Worm (Caenorhabditis elegans) whole organism, L3 larva: ENCODE data around the gene B0001.4.

ENCODE experiments used
- R02D3.7 ChIP-seq: fragments of 150-350 bp; optimal IDR thresholded peaks from 2 replicates; lab custom pipeline; 2014; ENCODE audit warnings: missing biosample characterization, missing genetic modification characterization
- elt-2 ChIP-seq: sonication (generic microtip); optimal IDR thresholded peaks from 2 replicates; lab custom pipeline; 2016; ENCODE audit warnings: missing genetic modification reagents, mild to moderate bottlenecking, missing genetic modification characterization, missing compliant biosample characterization
- fkh-10 ChIP-seq: sonication (generic microtip); optimal IDR thresholded peaks from 2 replicates; lab custom pipeline; 2017; ENCODE audit warnings: missing biosample characterization, missing genetic modification reagents, missing genetic modification characterization
- fkh-2 ChIP-seq: fragments of 150-350 bp; optimal IDR thresholded peaks from 2 replicates; lab custom pipeline; 2014; ENCODE audit warnings: missing biosample characterization, missing genetic modification reagents, missing genetic modification characterization
- jun-1 ChIP-seq: fragments of 150-350 bp; optimal IDR thresholded peaks from 2 replicates; lab custom pipeline; 2014; ENCODE audit warnings: missing biosample characterization, missing genetic modification reagents, missing genetic modification characterization
- nhr-237 ChIP-seq: fragments of 150-350 bp; optimal IDR thresholded peaks from 2 replicates; lab custom pipeline; 2014; ENCODE audit warnings: missing biosample characterization, missing genetic modification characterization
- nhr-76 ChIP-seq: fragments of 150-350 bp; sonication (generic microtip); optimal IDR thresholded peaks from 5 replicates; lab custom pipeline; 2014; ENCODE audit warnings: missing biosample characterization, missing genetic modification characterization
- zag-1 ChIP-seq: fragments of 150-350 bp; optimal IDR thresholded peaks from 2 replicates; lab custom pipeline; 2014; ENCODE audit warnings: missing biosample characterization, missing genetic modification characterization

- TF ChIP-seq fkh-2 (tag; lab: Kevin White, UChicago) (no peak), R02D3.7 (tag; lab: Kevin White, UChicago) (no peak), nhr-76 (no peak), nhr-237 (tag; lab: Kevin White, UChicago) (no peak), jun-1 (tag; lab: Kevin White, UChicago) (no peak), fkh-10 (GFP tag; lab: Kevin White, UChicago) (no peak), elt-2 (tag; lab: Kevin White, UChicago) (no peak), zag-1 (tag; lab: Kevin White, UChicago) (no peak)
Measured at ce11 chrIV:12088898-12089297, 49.1 kb downstream of the B0001.4 start.
